Worm (Caenorhabditis elegans): ENCODE measurements around the gene sra-38.
A peak's percentile ranks its signal among the peaks of the same experiment; 100 is the strongest.

sra-38 gene

ce11 chrX:13929534-13929933 lies 29.6 kb upstream of the sra-38 start, which contains the start of gene meg-1:
TSS of gene meg-1 (minus strand) at chrX:13929634.
- TF ChIP-seq snu-23 (GFP tag; optimal IDR thresholded peaks at IDR 0.05) (no peak), unc-86 (tag; optimal IDR thresholded peaks at IDR 0.05) (no peak), tbx-2 (tag; optimal IDR thresholded peaks at IDR 0.05) (no peak), ceh-63 (GFP tag; optimal IDR thresholded peaks at IDR 0.05) (no peak), nhr-85 (tag) (peak; percentile 30)

- TF ChIP-seq nhr-20 (tag; optimal IDR thresholded peaks at IDR 0.05) (no peak), efl-1 (optimal IDR thresholded peaks at IDR 0.05) (no peak), efl-1 (GFP tag; optimal IDR thresholded peaks at IDR 0.05 in 1 of 2) (peak in 1 of 2 experiments; percentile 70), sox-4 (tag; optimal IDR thresholded peaks at IDR 0.05) (no peak), fkh-10 (GFP tag; optimal IDR thresholded peaks at IDR 0.05) (no peak), ets-5 (GFP tag; IDR thresholded peaks at IDR 0.05) (no peak), lin-39 (tag; optimal IDR thresholded peaks at IDR 0.05) (no peak)
Observed at ce11 chrX:13928532-13928931, 28.6 kb upstream of the sra-38 start.

ce11 chrX:13926029-13926428 lies 26.1 kb upstream of the sra-38 start, which contains the start of gene meg-2:
TSS of gene meg-2 (minus strand) at chrX:13926129.
- TF ChIP-seq nhr-85 (tag) (no peak), efl-1 (optimal IDR thresholded peaks at IDR 0.05) (no peak), efl-1 (GFP tag; optimal IDR thresholded peaks at IDR 0.05 in 1 of 2) (peak in 1 of 2 experiments; percentile 28)

ce11 chrX:13920374-13920986 lies 20.5 kb upstream of the sra-38 start:
- peak in 1 of 2 experiments; percentile 52 for TF ChIP-seq mdl-1 (tag; optimal IDR thresholded peaks at IDR 0.05)
- no peak for TF ChIP-seq unc-62 (GFP tag; optimal IDR thresholded peaks at IDR 0.05)
- no peak for TF ChIP-seq pqm-1 (tag; optimal IDR thresholded peaks at IDR 0.05)
- TF ChIP-seq mab-9 (GFP tag; IDR thresholded peaks at IDR 0.05) = no peak
- peak; percentile 97 for TF ChIP-seq blmp-1 (tag; optimal IDR thresholded peaks at IDR 0.05)
- TF ChIP-seq nhr-11 (tag; optimal IDR thresholded peaks at IDR 0.05) = no peak
- TF ChIP-seq C04F5.9 (tag; optimal IDR thresholded peaks at IDR 0.05) = no peak
- TF ChIP-seq nhr-19 (GFP tag; conservative IDR thresholded peaks at IDR 0.05) = peak; percentile 56
- peak; percentile 19 for TF ChIP-seq jun-1 (tag; optimal IDR thresholded peaks at IDR 0.05)
- peak; percentile 9 for TF ChIP-seq ztf-4 (tag; optimal IDR thresholded peaks at IDR 0.05)
- TF ChIP-seq nhr-76 (tag; optimal IDR thresholded peaks at IDR 0.05) = no peak
- TF ChIP-seq fos-1 (tag; optimal IDR thresholded peaks at IDR 0.05) = peak; percentile 7
- TF ChIP-seq tbx-2 (tag; optimal IDR thresholded peaks at IDR 0.05) = peak; percentile 69
- TF ChIP-seq pax-3 (tag; optimal IDR thresholded peaks at IDR 0.05) = no peak
- no peak for TF ChIP-seq nhr-12 (tag; optimal IDR thresholded peaks at IDR 0.05)
- no peak for TF ChIP-seq ceh-90 (tag; optimal IDR thresholded peaks at IDR 0.05)
- TF ChIP-seq sup-37 (GFP tag; optimal IDR thresholded peaks at IDR 0.05) = no peak
- TF ChIP-seq elt-2 (tag; optimal IDR thresholded peaks at IDR 0.05) = no peak
- TF ChIP-seq hlh-17 (GFP tag; optimal IDR thresholded peaks at IDR 0.05; ENCODE audit: borderline replicate concordance) = no peak
- peak in 1 of 3 experiments; percentile 13 for TF ChIP-seq ceh-82 (tag; optimal IDR thresholded peaks at IDR 0.05)
- peak; percentile 72 for TF ChIP-seq nhr-90 (tag; optimal IDR thresholded peaks at IDR 0.05; ENCODE audit: poor library complexity)
- peak; percentile 58 for TF ChIP-seq nhr-47 (tag; optimal IDR thresholded peaks at IDR 0.05)
- TF ChIP-seq ets-5 (GFP tag; IDR thresholded peaks at IDR 0.05) = no peak
- TF ChIP-seq sptf-1 (tag; optimal IDR thresholded peaks at IDR 0.05) = no peak
- TF ChIP-seq efl-3 (GFP tag; optimal IDR thresholded peaks at IDR 0.05) = no peak
- no peak for TF ChIP-seq fkh-10 (GFP tag; optimal IDR thresholded peaks at IDR 0.05)
- peak; percentile 52 to 99 (median 97) for TF ChIP-seq elt-3 (tag; optimal IDR thresholded peaks at IDR 0.05)
- peak; percentile 83 for TF ChIP-seq snu-23 (GFP tag; optimal IDR thresholded peaks at IDR 0.05)
- no peak for TF ChIP-seq fkh-4 (tag; optimal IDR thresholded peaks at IDR 0.05; ENCODE audit: borderline replicate concordance)
- peak; percentile 11 to 30 for TF ChIP-seq efl-1 (optimal IDR thresholded peaks at IDR 0.05)
- peak in 1 of 2 experiments; percentile 90 for TF ChIP-seq efl-1 (GFP tag; optimal IDR thresholded peaks at IDR 0.05 in 1 of 2)
- no peak for TF ChIP-seq Y116A8C.19 (tag; optimal IDR thresholded peaks at IDR 0.05; ENCODE audit: borderline replicate concordance)
- no peak for TF ChIP-seq zip-4 (GFP tag; optimal IDR thresholded peaks at IDR 0.05)
- TF ChIP-seq snpc-4 (tag; optimal IDR thresholded peaks at IDR 0.05) = no peak
- TF ChIP-seq irx-1 (tag; optimal IDR thresholded peaks at IDR 0.05) = no peak
- TF ChIP-seq rnt-1 (tag; optimal IDR thresholded peaks at IDR 0.05) = peak; percentile 3
- no peak for TF ChIP-seq mef-2 (tag; optimal IDR thresholded peaks at IDR 0.05)
- no peak for TF ChIP-seq alr-1 (tag; optimal IDR thresholded peaks at IDR 0.05; ENCODE audit: borderline replicate concordance)
- no peak for TF ChIP-seq dsc-1 (tag; optimal IDR thresholded peaks at IDR 0.05)

Data from whole organism, L1 larva.